Fruit fly (Drosophila melanogaster) whole organism, embryonic: ENCODE data around the gene CG11294.

Source experiments
- BEAF-32 ChIP-seq: fragments of 200-800 bp; sonication (Bioruptor generic); optimal IDR thresholded peaks from 3 replicates; lab custom pipeline; 2017; ENCODE audit warnings: missing biosample characterization, missing genetic modification characterization, mild to moderate bottlenecking, moderate library complexity, missing genetic modification reagents
- Blimp-1 ChIP-seq: fragments of 200-800 bp; sonication (Bioruptor generic); optimal IDR thresholded peaks from 3 replicates; lab custom pipeline; 2018; ENCODE audit warnings: missing biosample characterization, missing genetic modification characterization, mild to moderate bottlenecking, moderate library complexity, missing genetic modification reagents
- C15 ChIP-seq: fragments of 200-800 bp; sonication (Bioruptor generic); IDR thresholded peaks from 3 replicates; pipeline ENCODE4 v1.3.6; 2022; ENCODE audit warnings: missing biosample characterization, missing genetic modification characterization
- CG10209 ChIP-seq: fragments of 200-800 bp; sonication (Bioruptor generic); optimal IDR thresholded peaks from 3 replicates; lab custom pipeline; 2017; ENCODE audit warnings: missing biosample characterization, mild to moderate bottlenecking, missing genetic modification characterization, missing genetic modification reagents
- CG10366 ChIP-seq: fragments of 200-800 bp; sonication (Bioruptor generic); IDR thresholded peaks from 2 replicates; pipeline ENCODE4 v1.3.6; 2022; ENCODE audit warnings: missing biosample characterization, missing genetic modification characterization
- CG11085 ChIP-seq: fragments of 200-800 bp; sonication (Bioruptor generic); IDR thresholded peaks from 2 replicates; pipeline ENCODE4 v1.3.6; 2022; ENCODE audit warnings: missing biosample characterization, missing genetic modification characterization
- CG11247 ChIP-seq: fragments of 200-800 bp; sonication (Bioruptor generic); IDR thresholded peaks from 2 replicates; pipeline ENCODE4 v1.3.6; 2022; ENCODE audit warnings: missing biosample characterization, missing genetic modification characterization
- CG16863 ChIP-seq: fragments of 200-800 bp; sonication (Bioruptor generic); optimal IDR thresholded peaks from 3 replicates; lab custom pipeline; 2016; ENCODE audit warnings: missing biosample characterization, missing genetic modification characterization
- CG18764 ChIP-seq: fragments of 200-800 bp; sonication (Bioruptor generic); optimal IDR thresholded peaks from 3 replicates; lab custom pipeline; 2016; ENCODE audit warnings: missing biosample characterization, missing genetic modification characterization
- CG2129 ChIP-seq: fragments of 200-800 bp; sonication (Bioruptor generic); IDR thresholded peaks from 2 replicates; pipeline ENCODE4 v1.3.6; 2022; ENCODE audit warnings: missing biosample characterization, missing genetic modification characterization; ENCODE audit not compliant: partially characterized antibody
- CG2202 ChIP-seq: fragments of 200-800 bp; sonication (Bioruptor generic); optimal IDR thresholded peaks from 2 replicates; lab custom pipeline; 2018; ENCODE audit warnings: missing biosample characterization, mild to moderate bottlenecking, missing genetic modification characterization
- CG2889 ChIP-seq: fragments of 200-800 bp; sonication (Bioruptor generic); IDR thresholded peaks from 3 replicates; pipeline ENCODE4 v1.3.6; 2022; ENCODE audit warnings: missing biosample characterization, missing genetic modification characterization
- CG30403 ChIP-seq: fragments of 200-800 bp; sonication (Bioruptor generic); optimal IDR thresholded peaks from 3 replicates; lab custom pipeline; 2016; ENCODE audit warnings: missing biosample characterization, missing genetic modification characterization
- CG3065 ChIP-seq: fragments of 200-800 bp; sonication (Bioruptor generic); optimal IDR thresholded peaks from 2 replicates; lab custom pipeline; 2016; ENCODE audit warnings: missing biosample characterization, missing genetic modification characterization
- CG34422 ChIP-seq: fragments of 200-800 bp; sonication (Bioruptor generic); IDR thresholded peaks from 3 replicates; pipeline ENCODE4 v1.3.6; 2022; ENCODE audit warnings: missing biosample characterization, missing genetic modification characterization
- CG3838 ChIP-seq: fragments of 200-800 bp; sonication (Bioruptor generic); optimal IDR thresholded peaks from 3 replicates; lab custom pipeline; 2016; ENCODE audit warnings: missing biosample characterization, missing genetic modification characterization
- CG42726 ChIP-seq: fragments of 200-800 bp; sonication (Bioruptor generic); IDR thresholded peaks from 2 replicates; pipeline ENCODE4 v1.3.6; 2022; ENCODE audit warnings: missing biosample characterization, missing genetic modification characterization; ENCODE audit not compliant: partially characterized antibody
- CG43689 ChIP-seq: fragments of 200-800 bp; sonication (Bioruptor generic); IDR thresholded peaks from 2 replicates; pipeline ENCODE4 v1.3.6; 2022; ENCODE audit warnings: missing biosample characterization, missing genetic modification characterization
- CG4730 ChIP-seq: fragments of 200-800 bp; sonication (Bioruptor generic); IDR thresholded peaks from 2 replicates; pipeline ENCODE4 v1.3.6; 2022; ENCODE audit warnings: missing biosample characterization, missing genetic modification characterization
- CG6175 ChIP-seq: fragments of 200-800 bp; sonication (Bioruptor generic); IDR thresholded peaks from 3 replicates; pipeline ENCODE4 v1.3.6; 2022; ENCODE audit warnings: missing biosample characterization, missing genetic modification characterization
- CG8765 ChIP-seq: fragments of 200-800 bp; sonication (Bioruptor generic); IDR thresholded peaks from 2 replicates; pipeline ENCODE4 v1.3.6; 2022; ENCODE audit warnings: missing biosample characterization, missing genetic modification characterization
- CG9727 ChIP-seq: fragments of 200-800 bp; sonication (Bioruptor generic); optimal IDR thresholded peaks from 3 replicates; lab custom pipeline; 2017; ENCODE audit warnings: missing biosample characterization, mild to moderate bottlenecking, missing genetic modification characterization
- Dip2 ChIP-seq: fragments of 200-800 bp; sonication (Bioruptor generic); IDR thresholded peaks from 2 replicates; pipeline ENCODE4 v1.3.6; 2022; ENCODE audit warnings: missing biosample characterization, missing genetic modification characterization
- GATAe ChIP-seq: fragments of 200-800 bp; sonication (Bioruptor generic); conservative IDR thresholded peaks from 2 replicates; pipeline ENCODE4 v1.3.6; 2022; ENCODE audit warnings: missing biosample characterization, missing genetic modification characterization
- Lpt ChIP-seq: fragments of >200 bp; optimal IDR thresholded peaks from 2 replicates; lab custom pipeline; 2018; ENCODE audit warnings: missing biosample characterization, missing genetic modification characterization
- Sry-δ ChIP-seq: fragments of 200-800 bp; sonication (Bioruptor generic); optimal IDR thresholded peaks from 2 replicates; lab custom pipeline; 2016; ENCODE audit warnings: missing biosample characterization, missing genetic modification characterization
- ab ChIP-seq: fragments of 200-800 bp; sonication (Bioruptor generic); optimal IDR thresholded peaks from 2 replicates; lab custom pipeline; 2016; ENCODE audit warnings: missing biosample characterization, missing genetic modification characterization
- abd-A ChIP-seq: fragments of 200-800 bp; sonication (Bioruptor generic); optimal IDR thresholded peaks from 3 replicates; lab custom pipeline; 2019; ENCODE audit warnings: missing biosample characterization, mild to moderate bottlenecking, missing genetic modification characterization, moderate library complexity
- ato ChIP-seq: fragments of 200-800 bp; sonication (Bioruptor generic); IDR thresholded peaks from 2 replicates; pipeline ENCODE4 v1.3.6; 2022; ENCODE audit warnings: missing biosample characterization, missing genetic modification characterization; ENCODE audit not compliant: partially characterized antibody
- bowl ChIP-seq: fragments of 200-800 bp; sonication (Bioruptor generic); IDR thresholded peaks from 2 replicates; pipeline ENCODE4 v1.3.6; 2022; ENCODE audit warnings: missing biosample characterization, missing genetic modification characterization
- btn ChIP-seq: fragments of 200-800 bp; sonication (Bioruptor generic); optimal IDR thresholded peaks from 2 replicates; lab custom pipeline; 2016; ENCODE audit warnings: missing biosample characterization, missing genetic modification characterization
- ci ChIP-seq: fragments of 200-800 bp; sonication (Bioruptor generic); IDR thresholded peaks from 3 replicates; pipeline ENCODE4 v1.3.6; 2022; ENCODE audit warnings: missing biosample characterization, missing genetic modification characterization
- dan ChIP-seq: fragments of 200-800 bp; sonication (Bioruptor generic); IDR thresholded peaks from 2 replicates; pipeline ENCODE4 v1.3.6; 2022; ENCODE audit warnings: missing biosample characterization, missing genetic modification characterization
- gcm ChIP-seq: fragments of 200-800 bp; sonication (Bioruptor generic); optimal IDR thresholded peaks from 2 replicates; lab custom pipeline; 2019; ENCODE audit warnings: missing biosample characterization, mild to moderate bottlenecking, missing genetic modification characterization, moderate library complexity
- gsb ChIP-seq: fragments of 200-800 bp; sonication (Bioruptor generic); IDR thresholded peaks from 2 replicates; pipeline ENCODE4 v1.3.6; 2022; ENCODE audit warnings: missing biosample characterization, missing genetic modification characterization
- h ChIP-seq: fragments of >200 bp; optimal IDR thresholded peaks from 2 replicates; lab custom pipeline; 2017
- kah ChIP-seq: fragments of 200-800 bp; sonication (Bioruptor generic); optimal IDR thresholded peaks from 2 replicates; lab custom pipeline; 2018; ENCODE audit warnings: missing biosample characterization, mild to moderate bottlenecking, missing genetic modification characterization
- lmd ChIP-seq: fragments of 200-800 bp; sonication (Bioruptor generic); IDR thresholded peaks from 2 replicates; pipeline ENCODE4 v1.3.6; 2022; ENCODE audit warnings: missing biosample characterization, missing genetic modification characterization
- nom ChIP-seq: fragments of 200-800 bp; sonication (Bioruptor generic); optimal IDR thresholded peaks from 2 replicates; lab custom pipeline; 2017; ENCODE audit warnings: missing biosample characterization, missing genetic modification characterization, mild to moderate bottlenecking, moderate library complexity, missing genetic modification reagents
- peb ChIP-seq: fragments of 200-800 bp; sonication (Bioruptor generic); IDR thresholded peaks from 2 replicates; pipeline ENCODE4 v1.3.6; 2022; ENCODE audit warnings: missing biosample characterization, missing genetic modification characterization
- sens ChIP-seq: fragments of 200-800 bp; sonication (Bioruptor generic); peaks from one replicate; lab custom pipeline; 2016; ENCODE audit warnings: missing biosample characterization, missing genetic modification characterization
- shn ChIP-seq: fragments of 200-800 bp; sonication (Bioruptor generic); optimal IDR thresholded peaks from 3 replicates; lab custom pipeline; 2016; ENCODE audit warnings: missing biosample characterization, missing genetic modification characterization
- slou ChIP-seq: fragments of 200-800 bp; sonication (Bioruptor generic); optimal IDR thresholded peaks from 3 replicates; lab custom pipeline; 2016; ENCODE audit warnings: missing biosample characterization, missing genetic modification characterization
- sna ChIP-seq: fragments of 200-800 bp; sonication (Bioruptor generic); IDR thresholded peaks from 2 replicates; pipeline ENCODE4 v1.3.6; 2022; ENCODE audit warnings: missing biosample characterization, missing genetic modification characterization; ENCODE audit not compliant: partially characterized antibody
- trh ChIP-seq: fragments of 200-800 bp; sonication (Bioruptor generic); optimal IDR thresholded peaks from 2 replicates; lab custom pipeline; 2016; ENCODE audit warnings: missing biosample characterization, missing genetic modification characterization
- tx ChIP-seq: fragments of 200-800 bp; sonication (Bioruptor generic); optimal IDR thresholded peaks from 2 replicates; lab custom pipeline; 2016; ENCODE audit warnings: missing biosample characterization, missing genetic modification characterization
- vfl ChIP-seq: fragments of 200-800 bp; sonication (Bioruptor generic); optimal IDR thresholded peaks from 2 replicates; lab custom pipeline; 2016; ENCODE audit warnings: missing biosample characterization, missing genetic modification characterization
- vvl ChIP-seq: fragments of 200-800 bp; sonication (Bioruptor generic); IDR thresholded peaks from 2 replicates; pipeline ENCODE4 v1.3.6; 2022; ENCODE audit warnings: missing biosample characterization, missing genetic modification characterization
- wor ChIP-seq: fragments of 200-800 bp; sonication (Bioruptor generic); IDR thresholded peaks from 2 replicates; pipeline ENCODE4 v1.3.6; 2022; ENCODE audit warnings: missing biosample characterization, missing genetic modification characterization
- yki ChIP-seq: fragments of >200 bp; optimal IDR thresholded peaks from 3 replicates; lab custom pipeline; 2018

The CG11294 gene

dm6 chrX:8714064-8715046 is 20.9 kb upstream of the CG11294 start, which contains the start of the genes CG2004 and CG1785 (continued):
- TF ChIP-seq kah (GFP tag; lab: Kevin White, UChicago): peak; percentile 88
- peak; percentile 95 for TF ChIP-seq CG30403 (GFP tag; lab: Kevin White, UChicago)
- TF ChIP-seq CG2889 (GFP tag; lab: Robert Waterston, UW): peak; percentile 92
- peak; percentile 84 for TF ChIP-seq Blimp-1 (GFP tag; lab: Kevin White, UChicago)
- TF ChIP-seq abd-A (tag; lab: Kevin White, UChicago): peak; percentile 67
- TF ChIP-seq nom (GFP tag; lab: Kevin White, UChicago): peak; percentile 65
- peak; percentile 55 for TF ChIP-seq btn
- peak; percentile 82 for TF ChIP-seq CG6175 (GFP tag; lab: Robert Waterston, UW)
- peak; percentile 93 for TF ChIP-seq CG9727 (GFP tag; lab: Kevin White, UChicago)
- TF ChIP-seq Lpt (GFP tag; lab: Kevin White, UChicago): no peak
- TF ChIP-seq peb: peak; percentile 91
- TF ChIP-seq CG16863 (GFP tag; lab: Kevin White, UChicago): peak; percentile 82
- TF ChIP-seq CG10209 (GFP tag; lab: Kevin White, UChicago): peak; percentile 93
- peak; percentile 92 for TF ChIP-seq CG4730 (GFP tag; lab: Robert Waterston, UW)
- TF ChIP-seq CG43689 (GFP tag; lab: Robert Waterston, UW): peak; percentile 81
- TF ChIP-seq CG2202: peak; percentile 68
- TF ChIP-seq lmd (GFP tag; lab: Robert Waterston, UW): peak; percentile 93
- TF ChIP-seq CG3065 (GFP tag; lab: Kevin White, UChicago): peak; percentile 83
- peak; percentile 85 for TF ChIP-seq wor (GFP tag; lab: Robert Waterston, UW)
- peak; percentile 93 for TF ChIP-seq CG11247 (GFP tag; lab: Robert Waterston, UW)
- peak; percentile 95 for TF ChIP-seq CG8765 (GFP tag; lab: Robert Waterston, UW)
- TF ChIP-seq gcm (GFP tag; lab: Kevin White, UChicago): peak; percentile 82
- peak; percentile 90 for TF ChIP-seq CG11085
- peak; percentile 86 for TF ChIP-seq BEAF-32 (GFP tag; lab: Kevin White, UChicago)
- TF ChIP-seq CG42726: no peak
- TF ChIP-seq CG3838: peak; percentile 81
- peak; percentile 95 for TF ChIP-seq ci (GFP tag; lab: Robert Waterston, UW)
- no peak for TF ChIP-seq Dip2 (GFP tag; lab: Robert Waterston, UW)
- peak; percentile 81 for TF ChIP-seq dan (GFP tag; lab: Robert Waterston, UW)
- peak; percentile 87 for TF ChIP-seq Sry-δ
- peak; percentile 96 for TF ChIP-seq sens
- TF ChIP-seq ab (GFP tag; lab: Kevin White, UChicago): peak; percentile 56
- TF ChIP-seq sna: peak; percentile 79
- peak; percentile 45 for TF ChIP-seq slou (GFP tag; lab: Kevin White, UChicago)
- peak; percentile 78 for TF ChIP-seq bowl (GFP tag; lab: Robert Waterston, UW)
- peak; percentile 96 for TF ChIP-seq vvl
- peak; percentile 86 for TF ChIP-seq gsb (GFP tag; lab: Robert Waterston, UW)
- TF ChIP-seq C15 (GFP tag; lab: Robert Waterston, UW): peak; percentile 79; the same call in 1 of the 3 replicates
- TF ChIP-seq CG18764: peak; percentile 89
- peak; percentile 91 for TF ChIP-seq vfl
- TF ChIP-seq CG34422 (GFP tag; lab: Robert Waterston, UW): peak; percentile 95
- peak; percentile 55 for TF ChIP-seq trh (GFP tag; lab: Kevin White, UChicago)
- peak; percentile 44; the same call in 1 of the 2 replicates for TF ChIP-seq GATAe
- no peak for TF ChIP-seq yki (lab: Kevin White, UChicago)
- no peak for TF ChIP-seq ato
- peak; percentile 94 for TF ChIP-seq CG10366 (GFP tag; lab: Robert Waterston, UW)
- peak; percentile 73 for TF ChIP-seq tx (GFP tag; lab: Kevin White, UChicago)
- TF ChIP-seq h (lab: Kevin White, UChicago): no peak
- TF ChIP-seq shn (GFP tag; lab: Kevin White, UChicago): peak; percentile 81
- peak; percentile 46; the same call in 1 of the 2 replicates for TF ChIP-seq CG2129 (GFP tag; lab: Robert Waterston, UW)
